Worm (Caenorhabditis elegans) whole organism, L4/young adult: ENCODE data around the gene nas-18.
"Not testable (repeated sequence)": the region's sequence is repeated elsewhere in the genome, so short reads cannot be mapped to it uniquely, and the experiment has no call there.

Source experiments
- W03F9.2 ChIP-seq: fragments of 150-350 bp; optimal IDR thresholded peaks from 2 replicates; lab custom pipeline; 2014; ENCODE audit warnings: missing biosample characterization, missing genetic modification characterization
- dao-5 ChIP-seq: sonication (generic microtip); optimal IDR thresholded peaks from 2 replicates; lab custom pipeline; 2016; ENCODE audit warnings: missing genotype, missing genetic modification characterization, moderate library complexity, missing compliant biosample characterization
- him-1 ChIP-seq: sonication (generic microtip); optimal IDR thresholded peaks from 2 replicates; lab custom pipeline; 2016; ENCODE audit warnings: missing genotype, missing genetic modification reagents, missing genetic modification characterization, missing compliant biosample characterization

The nas-18 gene

ce11 chrV:11396134-11396533 is at the start of gene nas-18:
Gene nas-18 (plus strand): TSS chrV:11396434.
- TF ChIP-seq him-1, dao-5, W03F9.2 (tag; lab: Kevin White, UChicago): not testable (repeated sequence)

- TF ChIP-seq dao-5 (tag; lab: Kevin White, UChicago) (no peak), him-1 (tag; lab: Kevin White, UChicago) (no peak), W03F9.2 (tag; lab: Kevin White, UChicago) (no peak)
Observed at ce11 chrV:11346912-11347311, 49.3 kb upstream of the nas-18 start, which contains the start of gene grl-7. Gene grl-7 (minus strand): TSS chrV:11347012.

- TF ChIP-seq W03F9.2 (tag; lab: Kevin White, UChicago) (no peak), him-1 (tag; lab: Kevin White, UChicago) (no peak), dao-5 (tag; lab: Kevin White, UChicago) (no peak)
Observed at ce11 chrV:11351263-11351662, 45.0 kb upstream of the nas-18 start.

ce11 chrV:11352893-11353292 is 43.3 kb upstream of the nas-18 start, which contains the start of gene npr-25:
Gene npr-25 (minus strand): TSS chrV:11352993.
- no peak for TF ChIP-seq him-1 (tag; lab: Kevin White, UChicago)
- TF ChIP-seq W03F9.2 (tag; lab: Kevin White, UChicago), result no peak
- no peak for TF ChIP-seq dao-5 (tag; lab: Kevin White, UChicago)

- TF ChIP-seq dao-5 (tag; lab: Kevin White, UChicago), result no peak
- TF ChIP-seq him-1 (tag; lab: Kevin White, UChicago), result no peak
- TF ChIP-seq W03F9.2 (tag; lab: Kevin White, UChicago), result no peak
Observed at ce11 chrV:11354264-11354663, 42.0 kb upstream of the nas-18 start.

ce11 chrV:11363575-11363974 is 32.7 kb upstream of the nas-18 start:
- no peak for TF ChIP-seq W03F9.2 (tag; lab: Kevin White, UChicago)
- no peak for TF ChIP-seq him-1 (tag; lab: Kevin White, UChicago)
- TF ChIP-seq dao-5 (tag; lab: Kevin White, UChicago), result no peak

- no peak for TF ChIP-seq him-1 (tag; lab: Kevin White, UChicago)
- no peak for TF ChIP-seq W03F9.2 (tag; lab: Kevin White, UChicago)
- no peak for TF ChIP-seq dao-5 (tag; lab: Kevin White, UChicago)
Observed at ce11 chrV:11366129-11366528, 30.1 kb upstream of the nas-18 start, which contains the start of gene dop-5. Gene dop-5 (minus strand): TSS chrV:11366229.

ce11 chrV:11372284-11372878 is 23.9 kb upstream of the nas-18 start:
- TF ChIP-seq dao-5 (tag; lab: Kevin White, UChicago), result no peak

ce11 chrV:11373918-11374317 is 22.3 kb upstream of the nas-18 start:
- TF ChIP-seq dao-5 (tag; lab: Kevin White, UChicago), result no peak
- no peak for TF ChIP-seq him-1 (tag; lab: Kevin White, UChicago)
- no peak for TF ChIP-seq W03F9.2 (tag; lab: Kevin White, UChicago)

ce11 chrV:11375150-11375792 is 21.0 kb upstream of the nas-18 start, which contains the start of gene cnb-1:
Gene cnb-1 (plus strand): TSS chrV:11375742.
- TF ChIP-seq dao-5 (tag; lab: Kevin White, UChicago) (no peak), W03F9.2 (tag; lab: Kevin White, UChicago) (no peak), him-1 (tag; lab: Kevin White, UChicago) (peak; percentile 79)

- TF ChIP-seq him-1 (tag; lab: Kevin White, UChicago) (no peak), dao-5 (tag; lab: Kevin White, UChicago) (no peak), W03F9.2 (tag; lab: Kevin White, UChicago) (no peak)
Observed at ce11 chrV:11379341-11379740, 16.9 kb upstream of the nas-18 start.

- TF ChIP-seq dao-5 (tag; lab: Kevin White, UChicago) (no peak), him-1 (tag; lab: Kevin White, UChicago) (no peak)
Observed at ce11 chrV:11380571-11380970, 15.7 kb upstream of the nas-18 start.

ce11 chrV:11383032-11383431 is 13.2 kb upstream of the nas-18 start, which contains the start of gene F55C10.5:
Gene F55C10.5 (plus strand): TSS chrV:11383105.
- TF ChIP-seq him-1 (tag; lab: Kevin White, UChicago), result no peak
- TF ChIP-seq W03F9.2 (tag; lab: Kevin White, UChicago), result no peak
- TF ChIP-seq dao-5 (tag; lab: Kevin White, UChicago), result no peak

- TF ChIP-seq him-1 (tag; lab: Kevin White, UChicago) (no peak), W03F9.2 (tag; lab: Kevin White, UChicago) (no peak), dao-5 (tag; lab: Kevin White, UChicago) (no peak)
Observed at ce11 chrV:11385060-11385459, 11.2 kb upstream of the nas-18 start, which contains the start of gene col-154. Gene col-154 (plus strand): TSS chrV:11385360.
